Fruit fly (Drosophila melanogaster): ENCODE data around the gene Paf-AHalpha.

dm6 chrX:15756018-15756417 lies 29.4 kb downstream of the Paf-AHalpha start, which contains the start of gene CG8260:
- TF ChIP-seq cyc (GFP tag; optimal IDR thresholded peaks at IDR 0.05) (no peak), Gug (GFP tag; IDR thresholded peaks at IDR 0.05) (no peak), Lpt (GFP tag; optimal IDR thresholded peaks at IDR 0.05) (no peak)
